Worm (Caenorhabditis elegans) whole organism, late embryonic: ENCODE data around the gene scc-3.

Source experiments
- C38D4.7 ChIP-seq: fragments of 200-800 bp; sonication (Bioruptor generic); optimal IDR thresholded peaks from 2 replicates; lab custom pipeline; 2018; ENCODE audit warnings: mild to moderate bottlenecking, missing genetic modification characterization, moderate library complexity, missing compliant biosample characterization
- F13H6.1 ChIP-seq: sonication (generic microtip); optimal IDR thresholded peaks from 2 replicates; lab custom pipeline; 2016; ENCODE audit warnings: missing genetic modification characterization, missing compliant biosample characterization
- K02D7.2 ChIP-seq: sonication (generic microtip); optimal IDR thresholded peaks from 2 replicates; lab custom pipeline; 2017; ENCODE audit warnings: mild to moderate bottlenecking, missing genetic modification characterization, missing compliant biosample characterization
- K09A11.1 ChIP-seq: sonication (generic microtip); optimal IDR thresholded peaks from 2 replicates; lab custom pipeline; 2017; ENCODE audit warnings: antibody characterized with exemption, mild to moderate bottlenecking, missing genetic modification characterization, missing compliant biosample characterization; ENCODE audit not compliant: insufficient read depth
- T23F11.4 ChIP-seq: fragments of 200-800 bp; sonication (Bioruptor generic); optimal IDR thresholded peaks from 2 replicates; lab custom pipeline; 2018; ENCODE audit warnings: mild to moderate bottlenecking, missing genetic modification characterization, missing compliant biosample characterization
- ahr-1 ChIP-seq: sonication (generic microtip); optimal IDR thresholded peaks from 2 replicates; lab custom pipeline; 2016; ENCODE audit warnings: missing genetic modification characterization, missing compliant biosample characterization
- ceh-14 ChIP-seq: sonication (generic microtip); optimal IDR thresholded peaks from 2 replicates; lab custom pipeline; 2016; ENCODE audit warnings: missing genotype, missing genetic modification characterization, missing compliant biosample characterization
- ceh-18 ChIP-seq: sonication (generic microtip); optimal IDR thresholded peaks from 2 replicates; lab custom pipeline; 2016; ENCODE audit warnings: missing genetic modification characterization, missing compliant biosample characterization
- ceh-2 ChIP-seq: sonication (generic microtip); optimal IDR thresholded peaks from 2 replicates; lab custom pipeline; 2016; ENCODE audit warnings: missing genotype, missing genetic modification characterization, missing compliant biosample characterization
- ceh-22 ChIP-seq: sonication (generic microtip); optimal IDR thresholded peaks from 2 replicates; lab custom pipeline; 2017; ENCODE audit warnings: missing biosample characterization, missing genetic modification characterization
- ceh-24 ChIP-seq: sonication (generic microtip); optimal IDR thresholded peaks from 2 replicates; lab custom pipeline; 2016; ENCODE audit warnings: mild to moderate bottlenecking, missing genetic modification characterization, missing compliant biosample characterization
- ceh-30 ChIP-seq: fragments of 150-350 bp; optimal IDR thresholded peaks from 2 replicates; lab custom pipeline; 2014; ENCODE audit warnings: missing biosample characterization, missing genetic modification characterization
- ceh-34 ChIP-seq: sonication (generic microtip); optimal IDR thresholded peaks from 2 replicates; lab custom pipeline; 2016; ENCODE audit warnings: mild to moderate bottlenecking, missing genetic modification characterization, missing compliant biosample characterization
- ceh-45 ChIP-seq: fragments of 200-800 bp; sonication (Bioruptor generic); IDR thresholded peaks from 2 replicates; pipeline ENCODE4 v1.3.6; 2022; ENCODE audit warnings: missing genetic modification reagents, missing genetic modification characterization, missing compliant biosample characterization
- ceh-6 ChIP-seq: fragments of 200-800 bp; sonication (Bioruptor generic); optimal IDR thresholded peaks from 2 replicates; lab custom pipeline; 2018; ENCODE audit warnings: mild to moderate bottlenecking, missing genetic modification characterization, missing compliant biosample characterization
- ceh-9 ChIP-seq: sonication (generic microtip); optimal IDR thresholded peaks from 2 replicates; lab custom pipeline; 2016; ENCODE audit warnings: mild to moderate bottlenecking, missing genetic modification characterization, inconsistent platforms, missing compliant biosample characterization
- dmd-4 ChIP-seq: sonication (generic microtip); optimal IDR thresholded peaks from 2 replicates; lab custom pipeline; 2016; ENCODE audit warnings: borderline replicate concordance, missing genetic modification characterization, missing compliant biosample characterization
- elt-2 ChIP-seq: sonication (generic microtip); optimal IDR thresholded peaks from 2 replicates; lab custom pipeline; 2016; ENCODE audit warnings: missing genetic modification reagents, missing genetic modification characterization, missing compliant biosample characterization
- elt-4 ChIP-seq: sonication (generic microtip); optimal IDR thresholded peaks from 2 replicates; lab custom pipeline; 2016; ENCODE audit warnings: missing genetic modification characterization, missing compliant biosample characterization
- fax-1 ChIP-seq: sonication (generic microtip); optimal IDR thresholded peaks from 2 replicates; lab custom pipeline; 2016; ENCODE audit warnings: missing genotype, missing genetic modification characterization, missing compliant biosample characterization
- fkh-10 ChIP-seq: fragments of 150-350 bp; optimal IDR thresholded peaks from 2 replicates; lab custom pipeline; 2014; ENCODE audit warnings: missing biosample characterization, missing genetic modification reagents, missing genetic modification characterization
- gmeb-2 ChIP-seq: sonication (generic microtip); optimal IDR thresholded peaks from 2 replicates; lab custom pipeline; 2016; ENCODE audit warnings: missing genetic modification characterization, inconsistent platforms, missing compliant biosample characterization
- hlh-30 ChIP-seq: sonication (generic microtip); optimal IDR thresholded peaks from 2 replicates; lab custom pipeline; 2017; ENCODE audit warnings: antibody characterized with exemption, missing genetic modification characterization, missing compliant biosample characterization; ENCODE audit not compliant: insufficient read depth
- hlh-6 ChIP-seq: sonication (generic microtip); optimal IDR thresholded peaks from 2 replicates; lab custom pipeline; 2016; ENCODE audit warnings: missing genotype, missing genetic modification characterization, missing compliant biosample characterization
- hlh-8 ChIP-seq: sonication (generic microtip); optimal IDR thresholded peaks from 2 replicates; lab custom pipeline; 2016; ENCODE audit warnings: missing genotype, missing genetic modification characterization, missing compliant biosample characterization
- madf-2 ChIP-seq: sonication (generic microtip); optimal IDR thresholded peaks from 2 replicates; lab custom pipeline; 2017; ENCODE audit warnings: missing genetic modification characterization, missing compliant biosample characterization
- nfya-1 ChIP-seq: sonication (generic microtip); optimal IDR thresholded peaks from 2 replicates; lab custom pipeline; 2017; ENCODE audit warnings: missing genetic modification characterization, mild to moderate bottlenecking, missing compliant biosample characterization, antibody characterized with exemption, moderate library complexity
- npax-4 ChIP-seq: sonication (generic microtip); optimal IDR thresholded peaks from 2 replicates; lab custom pipeline; 2016; ENCODE audit warnings: missing genetic modification characterization, missing compliant biosample characterization
- odd-2 ChIP-seq: sonication (generic microtip); optimal IDR thresholded peaks from 2 replicates; lab custom pipeline; 2017; ENCODE audit warnings: antibody characterized with exemption, mild to moderate bottlenecking, missing genetic modification characterization, missing compliant biosample characterization
- pag-3 ChIP-seq: sonication (generic microtip); optimal IDR thresholded peaks from 2 replicates; lab custom pipeline; 2016; ENCODE audit warnings: missing compliant biosample characterization, missing genetic modification characterization, borderline replicate concordance
- pat-9 ChIP-seq: fragments of 200-800 bp; sonication (Bioruptor generic); optimal IDR thresholded peaks from 2 replicates; lab custom pipeline; 2018; ENCODE audit warnings: mild to moderate bottlenecking, missing genetic modification characterization, moderate library complexity, missing compliant biosample characterization
- pax-1 ChIP-seq: fragments of 150-350 bp; optimal IDR thresholded peaks from 2 replicates; lab custom pipeline; 2014; ENCODE audit warnings: missing biosample characterization, missing genetic modification characterization
- pha-2 ChIP-seq: sonication (generic microtip); optimal IDR thresholded peaks from 2 replicates; lab custom pipeline; 2017; ENCODE audit warnings: mild to moderate bottlenecking, missing genetic modification characterization, missing compliant biosample characterization
- pqm-1 ChIP-seq: sonication (generic microtip); optimal IDR thresholded peaks from 2 replicates; lab custom pipeline; 2016; ENCODE audit warnings: missing genetic modification characterization, missing compliant biosample characterization
- rnt-1 ChIP-seq: sonication (generic microtip); optimal IDR thresholded peaks from 2 replicates; lab custom pipeline; 2016; ENCODE audit warnings: missing genetic modification characterization, missing compliant biosample characterization
- sdc-2 ChIP-seq: sonication (generic microtip); optimal IDR thresholded peaks from 2 replicates; lab custom pipeline; 2016; ENCODE audit warnings: missing genotype, missing genetic modification characterization, missing compliant biosample characterization
- sox-4 ChIP-seq: sonication (generic microtip); optimal IDR thresholded peaks from 2 replicates; lab custom pipeline; 2017; ENCODE audit warnings: mild to moderate bottlenecking, missing genetic modification characterization, inconsistent platforms, missing compliant biosample characterization
- syd-9 ChIP-seq: sonication (generic microtip); optimal IDR thresholded peaks from 2 replicates; lab custom pipeline; 2016; ENCODE audit warnings: mild to moderate bottlenecking, missing genetic modification characterization, moderate library complexity, missing compliant biosample characterization
- tbx-2 ChIP-seq: sonication (generic microtip); optimal IDR thresholded peaks from 2 replicates; lab custom pipeline; 2016; ENCODE audit warnings: missing genetic modification characterization, missing compliant biosample characterization
- ttx-3 ChIP-seq: sonication (generic microtip); optimal IDR thresholded peaks from 2 replicates; lab custom pipeline; 2016; ENCODE audit warnings: missing genetic modification reagents, missing genetic modification characterization, missing compliant biosample characterization
- unc-3 ChIP-seq, 2 experiments: fragments of 200-800 bp in 1 of 2; sonication (Bioruptor generic) in 1 of 2; sonication (generic microtip) in 1 of 2; conservative IDR thresholded peaks in 1 of 2; optimal IDR thresholded peaks in 1 of 2; 2 replicates each; pipeline versions ENCODE4 v1.3.6 to Lab custom; 2016 to 2022; ENCODE audit warnings: missing compliant biosample characterization in 2 of 2, missing genetic modification characterization in 2 of 2, missing genetic modification reagents in 1 of 2
- unc-42 ChIP-seq: sonication (generic microtip); optimal IDR thresholded peaks from 2 replicates; lab custom pipeline; 2016; ENCODE audit warnings: missing genotype, missing genetic modification characterization, missing compliant biosample characterization

The scc-3 gene

ce11 chrV:12763291-12763995 lies at the start of gene scc-3, which contains the start of gene abcf-1:
TSS of gene scc-3 (plus strand) at chrV:12763945.
TSS of gene abcf-1 (minus strand) at chrV:12763375.
- TF ChIP-seq pat-9 (tag; lab: Kevin White, UChicago) = no peak
- TF ChIP-seq nfya-1 (tag; lab: Kevin White, UChicago) = peak; percentile 11
- TF ChIP-seq pqm-1 = no peak

ce11 chrV:12714120-12714519 lies 49.6 kb upstream of the scc-3 start, which contains the start of gene R11D1.4:
TSS of gene R11D1.4 (minus strand) at chrV:12714220.
- TF ChIP-seq ceh-45 (GFP tag; lab: Robert Waterston, UW) (no peak), npax-4 (no peak), ttx-3 (tag; lab: Kevin White, UChicago) (no peak), gmeb-2 (no peak), syd-9 (tag; lab: Kevin White, UChicago) (no peak), sdc-2 (no peak), elt-2 (no peak), elt-4 (tag; lab: Kevin White, UChicago) (no peak), dmd-4 (tag; lab: Kevin White, UChicago) (no peak), unc-3 (GFP tag; conservative IDR thresholded peaks at IDR 0.05; lab: Robert Waterston, UW) (no peak), unc-3 (tag; optimal IDR thresholded peaks at IDR 0.05; lab: Kevin White, UChicago) (no peak), ceh-6 (GFP tag; lab: Kevin White, UChicago) (no peak), fax-1 (tag; lab: Kevin White, UChicago) (no peak), ceh-24 (no peak)

DNA sequence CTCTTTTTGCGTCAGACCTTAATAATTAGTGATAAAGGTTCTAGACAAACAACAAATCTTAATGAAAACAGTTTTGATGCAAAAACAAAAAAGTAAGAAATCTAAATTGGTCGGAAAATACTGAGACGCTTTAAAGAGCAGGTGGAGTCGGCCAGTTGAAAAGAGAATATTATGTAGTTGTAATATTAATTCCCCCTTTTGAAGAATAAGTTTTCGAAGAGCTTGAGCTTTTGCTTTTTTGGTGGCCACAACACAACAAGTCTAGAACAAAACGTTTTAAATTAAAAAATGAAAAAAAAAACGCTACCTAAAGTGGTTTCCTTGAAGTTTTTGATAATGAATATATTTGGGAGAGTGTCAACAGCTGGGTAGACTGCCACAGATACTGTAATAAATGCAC lies 47.3 kb upstream of the scc-3 start, which contains the start of gene str-178:
Gene str-178, minus strand, starts transcription at position 101 of the 400 bp plus-strand sequence.
- TF ChIP-seq ttx-3 (tag; lab: Kevin White, UChicago) (no peak), F13H6.1 (no peak), ahr-1 (tag; lab: Kevin White, UChicago) (no peak), ceh-18 (tag; lab: Kevin White, UChicago) (no peak), hlh-8 (tag; lab: Kevin White, UChicago) (no peak), ceh-22 (tag; lab: Kevin White, UChicago) (no peak), fkh-10 (GFP tag; lab: Kevin White, UChicago) (no peak), dmd-4 (tag; lab: Kevin White, UChicago) (no peak), odd-2 (tag; lab: Kevin White, UChicago) (no peak), K02D7.2 (no peak)

- TF ChIP-seq madf-2 (tag; lab: Kevin White, UChicago) (no peak), sdc-2 (no peak), hlh-30 (tag; lab: Kevin White, UChicago) (no peak), pax-1 (tag; lab: Kevin White, UChicago) (no peak), C38D4.7 (GFP tag; lab: Kevin White, UChicago) (no peak), K09A11.1 (tag; lab: Kevin White, UChicago) (no peak), ceh-9 (tag; lab: Kevin White, UChicago) (no peak), unc-3 (GFP tag; conservative IDR thresholded peaks at IDR 0.05; lab: Robert Waterston, UW) (no peak), unc-3 (tag; optimal IDR thresholded peaks at IDR 0.05; lab: Kevin White, UChicago) (no peak), elt-2 (no peak), rnt-1 (tag; lab: Kevin White, UChicago) (no peak)
These were observed 45.1 kb upstream of the scc-3 start, which contains the start of gene str-181 for ce11 chrV:12718622-12719021. TSS of gene str-181 (minus strand) at chrV:12718722.

DNA sequence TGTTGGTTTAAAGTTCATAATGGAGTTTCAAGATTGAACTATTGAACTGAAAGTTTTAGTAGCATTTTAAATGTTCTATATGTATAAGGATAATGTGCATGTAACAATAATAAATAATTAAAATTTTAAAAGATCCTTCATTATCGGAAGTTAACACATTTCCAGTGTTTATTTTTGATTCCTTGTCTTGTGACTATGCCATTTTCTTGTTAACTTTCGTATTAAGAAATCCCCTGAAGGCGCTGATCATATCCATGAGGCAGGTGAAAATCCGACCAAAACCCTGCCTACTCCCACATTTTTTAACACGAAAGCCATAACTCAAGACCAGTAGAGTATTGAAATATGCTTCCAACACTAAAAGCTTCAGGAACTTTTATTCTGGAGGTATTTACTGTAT lies 44.0 kb upstream of the scc-3 start, which contains the start of gene R11D1.7:
Gene R11D1.7, plus strand, starts transcription at position 301 of the 400 bp plus-strand sequence.
- no peak for TF ChIP-seq ceh-34
- no peak for TF ChIP-seq pag-3 (tag; lab: Kevin White, UChicago)
- no peak for TF ChIP-seq pax-1 (tag; lab: Kevin White, UChicago)
- no peak for TF ChIP-seq ceh-30
- TF ChIP-seq T23F11.4 (GFP tag; lab: Kevin White, UChicago) = no peak
- no peak for TF ChIP-seq C38D4.7 (GFP tag; lab: Kevin White, UChicago)
- TF ChIP-seq syd-9 (tag; lab: Kevin White, UChicago) = no peak
- TF ChIP-seq ceh-14 (tag; lab: Kevin White, UChicago) = no peak
- no peak for TF ChIP-seq sox-4 (tag; lab: Kevin White, UChicago)
- TF ChIP-seq madf-2 (tag; lab: Kevin White, UChicago) = no peak
- TF ChIP-seq pha-2 = no peak
- no peak for TF ChIP-seq ahr-1 (tag; lab: Kevin White, UChicago)
- no peak for TF ChIP-seq ceh-6 (GFP tag; lab: Kevin White, UChicago)
- TF ChIP-seq ceh-2 (tag; lab: Kevin White, UChicago) = no peak
- no peak for TF ChIP-seq pat-9 (tag; lab: Kevin White, UChicago)
- TF ChIP-seq unc-42 = no peak
- TF ChIP-seq elt-2 = no peak
- no peak for TF ChIP-seq hlh-6
- TF ChIP-seq tbx-2 (tag; lab: Kevin White, UChicago) = no peak
